Fruit fly (Drosophila melanogaster) whole organism, pupa: ENCODE results near the gene CG33648.

Experiments used
- CG10348 ChIP-seq: fragments of 200-800 bp; sonication (Bioruptor generic); IDR thresholded peaks from 2 replicates; pipeline ENCODE4 v1.3.6; 2022; ENCODE audit warnings: missing biosample characterization, missing genetic modification characterization
- CG12605 ChIP-seq: fragments of 200-800 bp; sonication (Bioruptor generic); IDR thresholded peaks from 2 replicates; pipeline ENCODE4 v1.3.6; 2022; ENCODE audit warnings: missing biosample characterization, missing genetic modification characterization
- CG13204 ChIP-seq: fragments of 200-800 bp; sonication (Bioruptor generic); optimal IDR thresholded peaks from 2 replicates; lab custom pipeline; 2018; ENCODE audit warnings: missing biosample characterization, mild to moderate bottlenecking, missing genetic modification characterization, moderate library complexity
- CG14655 ChIP-seq: fragments of 200-800 bp; sonication (Bioruptor generic); optimal IDR thresholded peaks from 3 replicates; lab custom pipeline; 2017; ENCODE audit warnings: mild to moderate bottlenecking, missing biosample characterization, missing genetic modification reagents, missing genetic modification characterization
- CG15710 ChIP-seq: fragments of 200-800 bp; sonication (Bioruptor generic); optimal IDR thresholded peaks from 2 replicates; lab custom pipeline; 2018; ENCODE audit warnings: missing biosample characterization, mild to moderate bottlenecking, missing genetic modification characterization, moderate library complexity
- CG17806 ChIP-seq: fragments of 200-800 bp; sonication (Bioruptor generic); optimal IDR thresholded peaks from 2 replicates; lab custom pipeline; 2018; ENCODE audit warnings: missing biosample characterization, mild to moderate bottlenecking, missing genetic modification characterization, moderate library complexity
- CG32121 ChIP-seq: fragments of 200-800 bp; sonication (Bioruptor generic); IDR thresholded peaks from 2 replicates; pipeline ENCODE4 v1.3.6; 2022; ENCODE audit warnings: missing biosample characterization, missing genetic modification characterization
- CG34367 ChIP-seq: fragments of 200-800 bp; sonication (Bioruptor generic); optimal IDR thresholded peaks from 2 replicates; lab custom pipeline; 2018; ENCODE audit warnings: missing biosample characterization, mild to moderate bottlenecking, missing genetic modification characterization
- CG4496 ChIP-seq: fragments of 200-800 bp; sonication (Bioruptor generic); IDR thresholded peaks from 3 replicates; pipeline ENCODE4 v1.3.6; 2022; ENCODE audit warnings: missing biosample characterization, missing genetic modification characterization
- CG8159 ChIP-seq: fragments of 200-800 bp; sonication (Bioruptor generic); optimal IDR thresholded peaks from 3 replicates; lab custom pipeline; 2018; ENCODE audit warnings: missing biosample characterization, mild to moderate bottlenecking, missing genetic modification characterization, moderate library complexity
- CG8301 ChIP-seq: fragments of 200-800 bp; sonication (Bioruptor generic); optimal IDR thresholded peaks from 2 replicates; lab custom pipeline; 2018; ENCODE audit warnings: missing biosample characterization, mild to moderate bottlenecking, missing genetic modification characterization
- CG9948 ChIP-seq: fragments of 200-800 bp; sonication (Bioruptor generic); optimal IDR thresholded peaks from 2 replicates; lab custom pipeline; 2018; ENCODE audit warnings: missing biosample characterization, mild to moderate bottlenecking, missing genetic modification characterization, moderate library complexity
- D1 ChIP-seq: fragments of 200-800 bp; sonication (Bioruptor generic); optimal IDR thresholded peaks from 2 replicates; lab custom pipeline; 2018; ENCODE audit warnings: missing biosample characterization, mild to moderate bottlenecking, missing genetic modification characterization, moderate library complexity
- EcR ChIP-seq: fragments of 200-800 bp; sonication (Bioruptor generic); optimal IDR thresholded peaks from 3 replicates; lab custom pipeline; 2019; ENCODE audit warnings: missing biosample characterization, missing genetic modification characterization, mild to moderate bottlenecking, moderate library complexity, missing genetic modification reagents
- Ets98B ChIP-seq: fragments of 200-800 bp; sonication (Bioruptor generic); IDR thresholded peaks from 2 replicates; pipeline ENCODE4 v1.3.6; 2022; ENCODE audit warnings: missing biosample characterization, missing genetic modification characterization
- Pif1A ChIP-seq: fragments of 200-800 bp; sonication (Bioruptor generic); optimal IDR thresholded peaks from 3 replicates; lab custom pipeline; 2016; ENCODE audit warnings: missing biosample characterization, missing genetic modification characterization
- Pif1B ChIP-seq: fragments of 200-800 bp; sonication (Bioruptor generic); optimal IDR thresholded peaks from 3 replicates; lab custom pipeline; 2016; ENCODE audit warnings: missing biosample characterization, missing genetic modification characterization
- Snoo ChIP-seq: fragments of 200-800 bp; sonication (Bioruptor generic); optimal IDR thresholded peaks from 3 replicates; lab custom pipeline; 2017; ENCODE audit warnings: missing biosample characterization, mild to moderate bottlenecking, missing genetic modification characterization, inconsistent platforms
- fd96Ca ChIP-seq: fragments of 200-800 bp; sonication (Bioruptor generic); IDR thresholded peaks from 3 replicates; pipeline ENCODE4 v1.3.6; 2022; ENCODE audit warnings: missing biosample characterization, missing genetic modification characterization
- gl ChIP-seq: fragments of 200-800 bp; sonication (Bioruptor generic); optimal IDR thresholded peaks from 2 replicates; lab custom pipeline; 2018; ENCODE audit warnings: missing biosample characterization, mild to moderate bottlenecking, missing genetic modification characterization
- rn ChIP-seq: fragments of 200-800 bp; sonication (Bioruptor generic); IDR thresholded peaks from 2 replicates; pipeline ENCODE4 v1.3.6; 2022; ENCODE audit warnings: missing biosample characterization, missing genetic modification characterization

The CG33648 gene

dm6 chr2L:14571673-14572461 lies 47.8 kb downstream of the CG33648 start:
- TF ChIP-seq CG8159 (tag; lab: Kevin White, UChicago) (peak; percentile 48), EcR (peak; percentile 42), CG15710 (tag; lab: Kevin White, UChicago) (peak; percentile 30), CG14655 (GFP tag; lab: Kevin White, UChicago) (peak; percentile 32), fd96Ca (GFP tag; lab: Robert Waterston, UW) (no peak), CG13204 (GFP tag; lab: Kevin White, UChicago) (peak; percentile 28), CG34367 (tag; lab: Kevin White, UChicago) (no peak), Pif1A (GFP tag; lab: Kevin White, UChicago) (peak; percentile 93), CG17806 (no peak), Pif1B (GFP tag; lab: Kevin White, UChicago) (peak; percentile 10), CG12605 (GFP tag; lab: Robert Waterston, UW) (no peak), CG4496 (0 out of 3 replicates have a peak, but pooled peaks have one; percentile 27), CG9948 (tag; lab: Kevin White, UChicago) (peak; percentile 11)

- TF ChIP-seq CG14655 (GFP tag; lab: Kevin White, UChicago) (peak; percentile 41), D1 (tag; lab: Kevin White, UChicago) (peak; percentile 24), CG10348 (peak; percentile 61; the same call in 1 of the 2 replicates), CG8159 (tag; lab: Kevin White, UChicago) (peak; percentile 73), CG15710 (tag; lab: Kevin White, UChicago) (peak; percentile 44), CG17806 (peak; percentile 49), CG12605 (GFP tag; lab: Robert Waterston, UW) (0 out of 2 replicates have a peak, but pooled peaks have one; percentile 46), CG9948 (tag; lab: Kevin White, UChicago) (peak; percentile 16), gl (no peak), Ets98B (GFP tag; lab: Robert Waterston, UW) (peak; percentile 78), CG32121 (GFP tag; lab: Robert Waterston, UW) (peak; percentile 79), Pif1A (GFP tag; lab: Kevin White, UChicago) (peak; percentile 84), EcR (no peak), CG8301 (tag; lab: Kevin White, UChicago) (peak; percentile 16), rn (peak; percentile 73), CG4496 (peak; percentile 73; the same call in 2 of the 3 replicates), CG34367 (tag; lab: Kevin White, UChicago) (peak; percentile 20), CG13204 (GFP tag; lab: Kevin White, UChicago) (no peak), Pif1B (GFP tag; lab: Kevin White, UChicago) (peak; percentile 71), Snoo (tag; lab: Kevin White, UChicago) (peak; percentile 79), fd96Ca (GFP tag; lab: Robert Waterston, UW) (peak; percentile 55; the same call in 2 of the 3 replicates)
These were observed 49.3 kb downstream of the CG33648 start for dm6 chr2L:14573216-14573909.

- TF ChIP-seq CG32121 (GFP tag; lab: Robert Waterston, UW) = no peak
- TF ChIP-seq CG15710 (tag; lab: Kevin White, UChicago) = peak; percentile 17
- no peak for TF ChIP-seq CG12605 (GFP tag; lab: Robert Waterston, UW)
- no peak for TF ChIP-seq gl
- TF ChIP-seq CG13204 (GFP tag; lab: Kevin White, UChicago) = no peak
- peak; percentile 59 for TF ChIP-seq CG9948 (tag; lab: Kevin White, UChicago)
- TF ChIP-seq EcR = no peak
- peak; percentile 35 for TF ChIP-seq CG8301 (tag; lab: Kevin White, UChicago)
- TF ChIP-seq CG10348 = no peak
- TF ChIP-seq Snoo (tag; lab: Kevin White, UChicago) = no peak
- TF ChIP-seq CG17806 = peak; percentile 61
- TF ChIP-seq fd96Ca (GFP tag; lab: Robert Waterston, UW) = no peak
- TF ChIP-seq D1 (tag; lab: Kevin White, UChicago) = no peak
- no peak for TF ChIP-seq CG4496
- TF ChIP-seq CG14655 (GFP tag; lab: Kevin White, UChicago) = peak; percentile 62
- no peak for TF ChIP-seq rn
- peak; percentile 54 for TF ChIP-seq CG8159 (tag; lab: Kevin White, UChicago)
- TF ChIP-seq Ets98B (GFP tag; lab: Robert Waterston, UW) = no peak
- no peak for TF ChIP-seq Pif1B (GFP tag; lab: Kevin White, UChicago)
- peak; percentile 19 for TF ChIP-seq Pif1A (GFP tag; lab: Kevin White, UChicago)
- peak; percentile 32 for TF ChIP-seq CG34367 (tag; lab: Kevin White, UChicago)
These were observed 50.7 kb downstream of the CG33648 start for dm6 chr2L:14574852-14575251.
